Worm (Caenorhabditis elegans) whole organism, L3 larva: ENCODE measurements around the gene T06A1.5.

Source experiments
- fos-1 ChIP-seq: fragments of 150-350 bp; optimal IDR thresholded peaks from 2 replicates; lab custom pipeline; 2014; ENCODE audit warnings: missing biosample characterization, missing genetic modification characterization
- nhr-237 ChIP-seq: fragments of 150-350 bp; optimal IDR thresholded peaks from 2 replicates; lab custom pipeline; 2014; ENCODE audit warnings: missing biosample characterization, missing genetic modification characterization
- snpc-4 ChIP-seq: fragments of 150-350 bp; optimal IDR thresholded peaks from 2 replicates; lab custom pipeline; 2014; ENCODE audit warnings: missing biosample characterization, missing genetic modification characterization

- TF ChIP-seq nhr-237 (no peak), fos-1 (tag; lab: Kevin White, UChicago) (no peak), snpc-4 (tag; lab: Kevin White, UChicago) (no peak)
Measured at ce11 chrV:1961453-1961852, 34.4 kb downstream of the T06A1.5 start, which contains the start of gene Y40B10B.1.
